Fruit fly (Drosophila melanogaster) whole organism, wandering third instar larva: ENCODE measurements around the gene CG12984.

Source experiments
- Abd-B ChIP-seq: fragments of >200 bp; optimal IDR thresholded peaks from 2 replicates; lab custom pipeline; 2017; ENCODE audit warnings: missing biosample characterization, missing genetic modification characterization
- CG32264 ChIP-seq: fragments of 200-800 bp; sonication (Bioruptor generic); optimal IDR thresholded peaks from 2 replicates; lab custom pipeline; 2016; ENCODE audit warnings: missing biosample characterization, missing genetic modification characterization
- Dif ChIP-seq: fragments of 200-275, 200-300 bp; sonication (Bioruptor generic); optimal IDR thresholded peaks from 2 replicates; lab custom pipeline; 2018; ENCODE audit warnings: missing biosample characterization, missing genetic modification characterization; ENCODE audit not compliant: partially characterized antibody
- GATAd ChIP-seq: sonication (Bioruptor generic); optimal IDR thresholded peaks from 2 replicates; lab custom pipeline; 2016; ENCODE audit warnings: missing biosample characterization, missing genetic modification characterization
- HLH106 ChIP-seq: fragments of 200-800 bp; optimal IDR thresholded peaks from 3 replicates; lab custom pipeline; 2019; ENCODE audit warnings: missing biosample characterization, mild to moderate bottlenecking, missing genetic modification characterization, moderate library complexity
- Hr78 ChIP-seq: fragments of >200 bp; optimal IDR thresholded peaks from 2 replicates; lab custom pipeline; 2017; ENCODE audit warnings: missing biosample characterization, missing genetic modification characterization
- Hr83 ChIP-seq: fragments of 200-300 bp; sonication (Bioruptor generic); optimal IDR thresholded peaks from 2 replicates; lab custom pipeline; 2016; ENCODE audit warnings: missing biosample characterization, mild to moderate bottlenecking, missing genetic modification characterization, moderate library complexity; ENCODE audit not compliant: poor library complexity, severe bottlenecking
- Mio ChIP-seq: sonication (Bioruptor generic); optimal IDR thresholded peaks from 2 replicates; lab custom pipeline; 2016; ENCODE audit warnings: missing biosample characterization, missing genetic modification characterization
- N ChIP-seq: fragments of >200 bp; optimal IDR thresholded peaks from 2 replicates; lab custom pipeline; 2018; ENCODE audit warnings: missing biosample characterization, missing external identifiers, missing genetic modification characterization
- OdsH ChIP-seq: fragments of 200-800 bp; sonication (Bioruptor generic); optimal IDR thresholded peaks from 2 replicates; lab custom pipeline; 2016; ENCODE audit warnings: missing biosample characterization, mild to moderate bottlenecking, missing genetic modification characterization
- Rel ChIP-seq, 2 experiments: fragments of 200-800 bp; sonication (Bioruptor generic) in 1 of 2; optimal IDR thresholded peaks; 2 replicates in 1 of 2; 3 replicates in 1 of 2; lab custom pipeline; 2016 to 2019; ENCODE audit warnings: mild to moderate bottlenecking in 2 of 2, missing biosample characterization in 2 of 2, missing genetic modification characterization in 2 of 2, moderate library complexity in 1 of 2
- Sp1 ChIP-seq: fragments of 200-800 bp; sonication (Bioruptor generic); optimal IDR thresholded peaks from 3 replicates; lab custom pipeline; 2019; ENCODE audit warnings: missing biosample characterization, mild to moderate bottlenecking, missing genetic modification characterization, moderate library complexity
- br ChIP-seq: fragments of 200-800 bp; sonication (Bioruptor generic); optimal IDR thresholded peaks from 2 replicates; lab custom pipeline; 2016; ENCODE audit warnings: missing biosample characterization, missing genetic modification characterization
- brk ChIP-seq: fragments of 200-800 bp; sonication (Bioruptor generic); optimal IDR thresholded peaks from 2 replicates; lab custom pipeline; 2016; ENCODE audit warnings: missing biosample characterization, mild to moderate bottlenecking, missing genetic modification characterization
- dl ChIP-seq, 2 experiments: fragments of 175-275, 200-275 bp in 1 of 2; fragments of 200-275 bp in 1 of 2; sonication (Bioruptor generic); optimal IDR thresholded peaks; lab custom pipeline; 2018; ENCODE audit warnings: mild to moderate bottlenecking in 2 of 2, missing biosample characterization in 2 of 2, missing genetic modification characterization in 2 of 2, moderate library complexity in 2 of 2; ENCODE audit not compliant: partially characterized antibody in 2 of 2, insufficient read depth in 1 of 2
- dsf ChIP-seq: sonication (Bioruptor generic); optimal IDR thresholded peaks from 2 replicates; lab custom pipeline; 2016; ENCODE audit warnings: missing biosample characterization, missing genetic modification characterization, borderline replicate concordance
- ey ChIP-seq: fragments of 200-800 bp; sonication (Bioruptor generic); optimal IDR thresholded peaks from 2 replicates; lab custom pipeline; 2016; ENCODE audit warnings: missing biosample characterization, missing genetic modification characterization
- foxo ChIP-seq, 2 experiments: fragments of 200-800 bp; sonication (Bioruptor generic); optimal IDR thresholded peaks; 2 replicates in 1 of 2; 3 replicates in 1 of 2; lab custom pipeline; 2016 to 2017; ENCODE audit warnings: missing biosample characterization in 2 of 2, missing genetic modification characterization in 2 of 2
- fru ChIP-seq: fragments of 200-800 bp; sonication (Bioruptor generic); optimal IDR thresholded peaks from 3 replicates; lab custom pipeline; 2016; ENCODE audit warnings: missing biosample characterization, mild to moderate bottlenecking, missing genetic modification characterization
- h ChIP-seq: fragments of 200-800 bp; sonication (Bioruptor generic); optimal IDR thresholded peaks from 3 replicates; lab custom pipeline; 2016; ENCODE audit warnings: missing biosample characterization, mild to moderate bottlenecking, missing genetic modification characterization
- jim ChIP-seq: fragments of 175-275, 200-325 bp; sonication (Bioruptor generic); optimal IDR thresholded peaks from 2 replicates; lab custom pipeline; 2016; ENCODE audit warnings: missing biosample characterization, mild to moderate bottlenecking, missing genetic modification characterization
- lola ChIP-seq: fragments of >200 bp; optimal IDR thresholded peaks from 2 replicates; lab custom pipeline; 2017; ENCODE audit warnings: missing biosample characterization, missing genetic modification characterization
- pan ChIP-seq: fragments of >200 bp; optimal IDR thresholded peaks from 2 replicates; lab custom pipeline; 2017
- psq ChIP-seq: fragments of 200-800 bp; sonication (Bioruptor generic); optimal IDR thresholded peaks from 3 replicates; lab custom pipeline; 2017; ENCODE audit warnings: missing biosample characterization, mild to moderate bottlenecking, missing genetic modification characterization, moderate library complexity
- sage ChIP-seq: fragments of 200-800 bp; sonication (Bioruptor generic); optimal IDR thresholded peaks from 2 replicates; lab custom pipeline; 2016; ENCODE audit warnings: missing biosample characterization, mild to moderate bottlenecking, missing genetic modification characterization
- usp ChIP-seq: fragments of >200 bp; optimal IDR thresholded peaks from 2 replicates; lab custom pipeline; 2017; ENCODE audit warnings: missing biosample characterization, missing genetic modification characterization

CG12984 gene

dm6 chr3L:21024965-21025833 lies 33.7 kb downstream of the CG12984 start:
- TF ChIP-seq sage (GFP tag; lab: Kevin White, UChicago), result peak; percentile 37
- TF ChIP-seq h (GFP tag; lab: Kevin White, UChicago), result peak; percentile 4
- peak; percentile 39 to 84 for TF ChIP-seq dl (GFP tag; optimal IDR thresholded peaks at IDR 0.05; lab: Kevin White, UChicago; ENCODE audit: insufficient read depth in 1 of 2, partially characterized antibody in 2 of 2)
- no peak for TF ChIP-seq ey (GFP tag; lab: Kevin White, UChicago)
- no peak for TF ChIP-seq fru (GFP tag; lab: Kevin White, UChicago)
- TF ChIP-seq CG32264, result peak; percentile 15
- TF ChIP-seq psq, result peak; percentile 31
- peak; percentile 13 for TF ChIP-seq jim
- peak; percentile 89 for TF ChIP-seq Dif (GFP tag; lab: Kevin White, UChicago)
- peak; percentile 23 for TF ChIP-seq OdsH (GFP tag; lab: Kevin White, UChicago)
- TF ChIP-seq Rel (GFP tag; optimal IDR thresholded peaks at IDR 0.05; lab: Kevin White, UChicago), result no peak
- TF ChIP-seq Rel (tag; optimal IDR thresholded peaks at IDR 0.05; lab: Kevin White, UChicago), result peak; percentile 27
- peak; percentile 44 for TF ChIP-seq Sp1
- no peak for TF ChIP-seq usp (GFP tag; lab: Kevin White, UChicago)
- TF ChIP-seq Hr78, result no peak

- peak; percentile 88 for TF ChIP-seq Hr83
- peak; percentile 71 for TF ChIP-seq N
- TF ChIP-seq jim, result peak; percentile 55
- no peak for TF ChIP-seq lola (GFP tag; lab: Kevin White, UChicago)
- no peak for TF ChIP-seq Abd-B (GFP tag; lab: Kevin White, UChicago)
- peak; percentile 25 for TF ChIP-seq OdsH (GFP tag; lab: Kevin White, UChicago)
- TF ChIP-seq dl (GFP tag; optimal IDR thresholded peaks at IDR 0.05; lab: Kevin White, UChicago; ENCODE audit: insufficient read depth in 1 of 2, partially characterized antibody in 2 of 2), result peak; percentile 94 to 98
- TF ChIP-seq Rel (GFP tag; optimal IDR thresholded peaks at IDR 0.05; lab: Kevin White, UChicago), result no peak
- peak; percentile 47 for TF ChIP-seq Rel (tag; optimal IDR thresholded peaks at IDR 0.05; lab: Kevin White, UChicago)
- no peak for TF ChIP-seq pan (lab: Kevin White, UChicago)
- TF ChIP-seq Dif (GFP tag; lab: Kevin White, UChicago), result peak; percentile 98
- no peak for TF ChIP-seq GATAd (GFP tag; lab: Kevin White, UChicago)
- TF ChIP-seq br (GFP tag; lab: Kevin White, UChicago), result no peak
- TF ChIP-seq foxo (GFP tag; optimal IDR thresholded peaks at IDR 0.05; lab: Kevin White, UChicago), result peak in 1 of 2 experiments; percentile 41
- peak; percentile 87 for TF ChIP-seq psq
- TF ChIP-seq brk (GFP tag; lab: Kevin White, UChicago), result peak; percentile 36
These were observed 34.8 kb downstream of the CG12984 start for dm6 chr3L:21026025-21026916.

dm6 chr3L:21026917-21027517 lies 35.5 kb downstream of the CG12984 start, which contains the start of gene skd:
skd (minus strand) TSS chr3L:21027434.
- TF ChIP-seq Dif (GFP tag; lab: Kevin White, UChicago) (no peak), dsf (GFP tag; lab: Kevin White, UChicago) (no peak), Abd-B (GFP tag; lab: Kevin White, UChicago) (peak; percentile 5), HLH106 (tag; lab: Kevin White, UChicago) (no peak), fru (GFP tag; lab: Kevin White, UChicago) (no peak), psq (peak; percentile 77), h (GFP tag; lab: Kevin White, UChicago) (peak; percentile 1), sage (GFP tag; lab: Kevin White, UChicago) (no peak), Hr78 (no peak), OdsH (GFP tag; lab: Kevin White, UChicago) (no peak), br (GFP tag; lab: Kevin White, UChicago) (peak; percentile 8), lola (GFP tag; lab: Kevin White, UChicago) (peak; percentile 1), Mio (GFP tag; lab: Kevin White, UChicago) (no peak), pan (lab: Kevin White, UChicago) (no peak)
